Worm (Caenorhabditis elegans) whole organism, L4 larva: ENCODE results near the gene T12A7.6.

ENCODE experiments used
- ceh-32 ChIP-seq: sonication (generic microtip); optimal IDR thresholded peaks from 2 replicates; lab custom pipeline; 2016; ENCODE audit warnings: mild to moderate bottlenecking, missing genetic modification characterization, missing compliant biosample characterization; ENCODE audit not compliant: poor library complexity
- dpl-1 ChIP-seq: fragments of 150-350 bp; optimal IDR thresholded peaks from 2 replicates; lab custom pipeline; 2014; ENCODE audit warnings: missing biosample characterization, missing genetic modification reagents, missing genetic modification characterization
- fos-1 ChIP-seq: fragments of 150-350 bp; optimal IDR thresholded peaks from 2 replicates; lab custom pipeline; 2014; ENCODE audit warnings: missing biosample characterization, missing genetic modification characterization
- hlh-11 ChIP-seq: fragments of 200-800 bp; sonication (Bioruptor generic); optimal IDR thresholded peaks from 2 replicates; lab custom pipeline; 2018; ENCODE audit warnings: mild to moderate bottlenecking, missing genetic modification characterization, missing compliant biosample characterization
- madf-5 ChIP-seq, 2 experiments: fragments of 200-800 bp; sonication (Bioruptor generic); IDR thresholded peaks; 2 replicates each; pipeline ENCODE4 v1.3.6; 2022; ENCODE audit warnings: missing compliant biosample characterization in 2 of 2, missing genetic modification characterization in 2 of 2
- nhr-76 ChIP-seq: fragments of 150-350 bp; optimal IDR thresholded peaks from 2 replicates; lab custom pipeline; 2014; ENCODE audit warnings: missing biosample characterization, missing genetic modification characterization
- pha-4 ChIP-seq, 2 experiments: fragments of 150-350 bp in 1 of 2; fragments of 200-800 bp in 1 of 2; sonication (Bioruptor generic) in 1 of 2; IDR thresholded peaks in 1 of 2; optimal IDR thresholded peaks in 1 of 2; 2 replicates each; pipeline versions ENCODE4 v1.3.6 to Lab custom; 2014 to 2022; ENCODE audit warnings: missing genetic modification characterization in 2 of 2, missing genetic modification reagents in 2 of 2, missing biosample characterization in 1 of 2, missing compliant biosample characterization in 1 of 2
- snpc-4 ChIP-seq: fragments of 150-350 bp; optimal IDR thresholded peaks from 2 replicates; lab custom pipeline; 2014; ENCODE audit warnings: missing biosample characterization, missing genetic modification characterization

DNA sequence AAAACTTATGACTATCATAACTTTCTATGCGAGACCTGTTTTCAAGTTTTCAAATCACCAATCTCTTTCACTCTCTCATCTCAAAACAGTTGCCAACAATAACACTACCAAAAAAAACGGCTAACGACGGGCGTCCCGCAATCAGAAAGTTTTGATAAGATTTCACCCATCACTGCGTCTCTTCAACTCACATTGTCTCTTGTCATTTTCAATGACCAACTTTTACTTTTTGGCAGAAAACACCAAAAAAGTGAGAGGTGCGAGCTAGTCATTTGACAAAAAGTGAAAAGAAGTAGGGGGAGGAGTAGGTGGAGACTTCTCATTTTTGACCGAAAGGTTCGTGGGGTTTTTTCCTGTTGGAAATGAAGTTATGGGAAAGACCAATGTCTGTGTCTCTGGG lies 30.4 kb upstream of the T12A7.6 start:
- no peak for TF ChIP-seq snpc-4 (tag; lab: Kevin White, UChicago)
- TF ChIP-seq madf-5 (GFP tag; IDR thresholded peaks at IDR 0.05; lab: Robert Waterston, UW), result no peak
- TF ChIP-seq fos-1 (tag; lab: Kevin White, UChicago), result no peak
- no peak for TF ChIP-seq hlh-11 (tag; lab: Kevin White, UChicago)
- no peak for TF ChIP-seq dpl-1 (GFP tag; lab: Kevin White, UChicago)
- no peak for TF ChIP-seq nhr-76 (tag; lab: Kevin White, UChicago)
- TF ChIP-seq ceh-32 (tag; lab: Kevin White, UChicago), result no peak
- no peak for TF ChIP-seq pha-4 (GFP tag; IDR thresholded peaks at IDR 0.05; lab: Robert Waterston, UW)
- TF ChIP-seq pha-4 (tag; optimal IDR thresholded peaks at IDR 0.05; lab: Kevin White, UChicago), result no peak
